Worm (Caenorhabditis elegans): Measurements from ENCODE around the gene C14B1.2.

ce11 chrIII:3726443-3726842 lies 24.4 kb downstream of the C14B1.2 start, which contains the start of gene gldi-5:
- TF ChIP-seq let-607 (tag; optimal IDR thresholded peaks at IDR 0.05) = no peak
- no peak for TF ChIP-seq lag-1 (GFP tag; IDR thresholded peaks at IDR 0.05)

Measured in whole organism, young adult.